Worm (Caenorhabditis elegans) whole organism, L1 larva: ENCODE data around the gene D1054.9.

Experiments
- dpl-1 ChIP-seq, 3 experiments: fragments of 150-350 bp in 2 of 3; sonication (generic microtip) in 1 of 3; optimal IDR thresholded peaks; 2 replicates each; lab custom pipeline; 2014 to 2017; ENCODE audit warnings: missing biosample characterization in 3 of 3, missing genetic modification characterization in 3 of 3, missing genetic modification reagents in 3 of 3
- efl-1 ChIP-seq, 4 experiments: fragments of 150-350 bp; optimal IDR thresholded peaks in 3 of 4; peaks in 1 of 4; 1 replicate in 1 of 4; 2 replicates in 3 of 4; lab custom pipeline; 2014; ENCODE audit warnings: missing biosample characterization in 2 of 4, missing genetic modification characterization in 2 of 4, missing genetic modification reagents in 2 of 4
- elt-3 ChIP-seq, 6 experiments: fragments of 150-350 bp in 1 of 6; sonication (generic microtip); optimal IDR thresholded peaks; 2 replicates each; lab custom pipeline; 2017 to 2018; ENCODE audit warnings: missing biosample characterization in 6 of 6, missing genetic modification characterization in 6 of 6, inconsistent platforms in 1 of 6
- hlh-17 ChIP-seq: fragments of 200-800 bp; sonication (Bioruptor generic); optimal IDR thresholded peaks from 2 replicates; lab custom pipeline; 2018; ENCODE audit warnings: missing genetic modification characterization, mild to moderate bottlenecking, missing compliant biosample characterization, moderate library complexity, borderline replicate concordance
- lin-15B ChIP-seq: fragments of 150-350 bp; sonication (generic microtip); optimal IDR thresholded peaks from 3 replicates; lab custom pipeline; 2014; ENCODE audit warnings: missing biosample characterization, missing genetic modification characterization
- lin-39 ChIP-seq: fragments of 150-350 bp; optimal IDR thresholded peaks from 2 replicates; lab custom pipeline; 2014; ENCODE audit warnings: missing biosample characterization, missing genetic modification reagents, missing genetic modification characterization
- lsy-2 ChIP-seq, 2 experiments: fragments of 150-350 bp; optimal IDR thresholded peaks; 2 replicates each; lab custom pipeline; 2014; ENCODE audit warnings: missing biosample characterization in 2 of 2, missing genetic modification characterization in 2 of 2
- mep-1 ChIP-seq: fragments of 150-350 bp; optimal IDR thresholded peaks from 2 replicates; lab custom pipeline; 2014; ENCODE audit warnings: missing biosample characterization, missing genetic modification characterization
- nhr-237 ChIP-seq: fragments of 150-350 bp; optimal IDR thresholded peaks from 2 replicates; lab custom pipeline; 2014; ENCODE audit warnings: missing biosample characterization, missing genetic modification characterization
- nhr-76 ChIP-seq: sonication (generic microtip); optimal IDR thresholded peaks from 2 replicates; lab custom pipeline; 2017; ENCODE audit warnings: missing biosample characterization, missing genetic modification characterization
- nhr-77 ChIP-seq: fragments of 150-350 bp; optimal IDR thresholded peaks from 2 replicates; lab custom pipeline; 2014; ENCODE audit warnings: missing biosample characterization, missing genetic modification characterization
- unc-62 ChIP-seq: fragments of 150-350 bp; optimal IDR thresholded peaks from 2 replicates; lab custom pipeline; 2014; ENCODE audit warnings: missing biosample characterization, missing genetic modification reagents, missing genetic modification characterization
- zag-1 ChIP-seq: fragments of 150-350 bp; optimal IDR thresholded peaks from 2 replicates; lab custom pipeline; 2014; ENCODE audit warnings: missing biosample characterization, missing genetic modification characterization

DNA sequence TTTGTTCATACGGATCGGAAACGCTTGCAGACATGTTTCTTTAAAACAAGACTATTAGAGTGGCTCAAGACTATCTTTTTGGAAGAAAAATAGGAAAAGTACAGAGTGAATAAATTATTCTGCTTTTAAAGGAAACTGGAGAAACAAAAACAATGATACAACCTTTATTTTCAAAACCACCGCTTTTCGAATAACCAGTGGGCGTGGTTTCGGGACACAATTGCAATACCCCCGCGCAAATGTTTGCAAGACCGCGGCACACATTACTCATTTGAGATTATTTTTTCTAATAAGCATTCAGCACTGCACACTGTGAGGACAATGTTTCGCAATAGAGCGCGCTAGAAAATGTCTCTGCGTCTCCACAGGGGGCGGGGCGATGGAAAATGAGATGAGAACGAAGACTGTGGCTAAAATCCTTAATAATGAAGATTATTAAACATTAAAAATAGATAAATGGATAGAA is 17.0 kb upstream of the D1054.9 start, which contains the start of gene plrg-1:
- TF ChIP-seq mep-1 (peak; percentile 91), efl-1 (optimal IDR thresholded peaks at IDR 0.05; lab: Kevin White, UChicago) (peak; percentile 80 to 86), efl-1 (GFP tag; optimal IDR thresholded peaks at IDR 0.05 in 1 of 2; lab: Kevin White, UChicago) (peak; percentile 79 to 98), unc-62 (no peak), nhr-237 (tag; lab: Kevin White, UChicago) (peak; percentile 57), elt-3 (tag; optimal IDR thresholded peaks at IDR 0.05; lab: Kevin White, UChicago) (peak in 3 of 6 experiments; percentile 7 to 68 (median 47)), dpl-1 (GFP tag; optimal IDR thresholded peaks at IDR 0.05; lab: Kevin White, UChicago) (peak; percentile 73 to 82 (median 81)), nhr-77 (tag; lab: Kevin White, UChicago) (peak; percentile 69), lsy-2 (tag; optimal IDR thresholded peaks at IDR 0.05; lab: Kevin White, UChicago) (peak; percentile 83 to 86), zag-1 (tag; lab: Kevin White, UChicago) (no peak), lin-39 (peak; percentile 80), nhr-76 (tag; lab: Kevin White, UChicago) (no peak), lin-15B (tag; lab: Kevin White, UChicago) (peak; percentile 87), hlh-17 (GFP tag; lab: Kevin White, UChicago) (no peak)
